Worm (Caenorhabditis elegans): ENCODE results near the gene gnrr-4.
A peak's percentile ranks its signal among the peaks of the same experiment; 100 is the strongest.

Gene gnrr-4

DNA sequence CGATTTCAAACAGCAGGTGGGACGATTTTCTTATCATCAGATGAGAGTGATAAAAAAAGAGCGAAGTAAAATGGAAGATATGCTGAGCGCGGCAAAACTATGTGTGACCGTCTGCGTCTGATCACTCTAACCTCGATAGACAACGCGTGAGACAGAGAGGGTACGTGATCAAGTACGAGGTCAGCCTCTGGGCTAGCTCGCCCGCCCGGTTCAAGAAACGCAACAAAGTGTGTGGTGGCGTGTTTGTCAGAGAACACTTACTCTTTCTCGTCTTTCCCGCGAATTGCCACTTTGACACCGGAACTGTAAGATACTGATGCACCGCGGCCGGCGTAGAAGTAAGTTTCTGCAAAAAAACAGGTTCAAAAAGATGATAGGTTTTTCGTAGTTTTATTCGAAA lies 46.9 kb downstream of the gnrr-4 start (continued):
- TF ChIP-seq dox-1 (GFP tag; IDR thresholded peaks at IDR 0.05) (peak; percentile 72), gei-17 (GFP tag; optimal IDR thresholded peaks at IDR 0.05) (no peak), snpc-1.1 (tag; optimal IDR thresholded peaks at IDR 0.05; ENCODE audit: insufficient read depth) (no peak), let-607 (tag; optimal IDR thresholded peaks at IDR 0.05) (peak in 1 of 2 experiments; percentile 26), ztf-28 (GFP tag; IDR thresholded peaks at IDR 0.05) (no peak), sptf-2 (GFP tag; optimal IDR thresholded peaks at IDR 0.05) (no peak), die-1 (tag; optimal IDR thresholded peaks at IDR 0.05) (no peak), athp-1 (tag; optimal IDR thresholded peaks at IDR 0.05) (no peak), ZK185.1 (tag; optimal IDR thresholded peaks at IDR 0.05; ENCODE audit: poor library complexity, severe bottlenecking) (peak; percentile 19), C06A6.2 (GFP tag; conservative IDR thresholded peaks at IDR 0.05) (0 out of 2 replicates have a peak, but pooled peaks have one; percentile 38), B0261.1 (tag; optimal IDR thresholded peaks at IDR 0.05) (no peak), nhr-179 (tag; optimal IDR thresholded peaks at IDR 0.05) (no peak), hrde-1 (tag; optimal IDR thresholded peaks at IDR 0.05; ENCODE audit: borderline replicate concordance) (no peak), Y67H2A.10 (GFP tag; conservative IDR thresholded peaks at IDR 0.05) (no peak), hlh-26 (GFP tag; conservative IDR thresholded peaks at IDR 0.05) (no peak), nhr-90 (tag; optimal IDR thresholded peaks at IDR 0.05) (peak; percentile 21), F22D6.2 (tag; optimal IDR thresholded peaks at IDR 0.05) (no peak), lin-54 (GFP tag; optimal IDR thresholded peaks at IDR 0.05) (peak; percentile 6), chd-7 (tag; optimal IDR thresholded peaks at IDR 0.05) (peak; percentile 18), mcd-1 (GFP tag; IDR thresholded peaks at IDR 0.05) (0 out of 2 replicates have a peak, but pooled peaks have one; percentile 32), F10E7.11 (tag; optimal IDR thresholded peaks at IDR 0.05) (no peak), ztf-22 (GFP tag; optimal IDR thresholded peaks at IDR 0.05) (peak; percentile 43), snpc-4 (GFP tag; optimal IDR thresholded peaks at IDR 0.05) (no peak), snpc-4 (tag; optimal IDR thresholded peaks at IDR 0.05) (no peak), Y79H2A.3 (GFP tag; conservative IDR thresholded peaks at IDR 0.05) (no peak), ztf-26 (tag; optimal IDR thresholded peaks at IDR 0.05) (no peak), B0336.3 (GFP tag; IDR thresholded peaks at IDR 0.05) (peak; percentile 63; the same call in 1 of the 2 replicates), atf-7 (tag; optimal IDR thresholded peaks at IDR 0.05) (peak; percentile 43), lsl-1 (GFP tag; optimal IDR thresholded peaks at IDR 0.05) (no peak), nhr-120 (GFP tag; IDR thresholded peaks at IDR 0.05) (no peak), unc-62 (GFP tag; optimal IDR thresholded peaks at IDR 0.05) (no peak), tlf-1 (GFP tag; optimal IDR thresholded peaks at IDR 0.05) (no peak), ceh-100 (GFP tag; IDR thresholded peaks at IDR 0.05) (no peak)

DNA sequence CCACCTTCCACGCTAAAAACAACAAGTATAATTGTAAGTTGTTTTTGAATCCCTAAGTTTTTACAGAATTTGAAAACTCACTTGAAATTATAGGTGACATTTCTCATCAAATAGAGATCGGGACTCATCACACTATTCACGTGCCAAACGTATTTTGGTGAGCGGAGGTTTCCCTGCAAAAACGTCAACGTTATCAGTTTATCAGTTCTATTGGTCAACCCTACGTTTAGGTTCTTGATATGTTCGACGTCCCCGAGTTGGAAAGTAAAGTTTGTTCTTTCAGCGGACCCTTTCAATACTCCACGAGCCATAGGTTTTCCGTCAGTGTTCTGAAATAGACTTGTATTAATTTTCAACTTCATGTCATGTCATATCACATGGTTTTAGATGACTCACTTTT lies 47.7 kb downstream of the gnrr-4 start:
- TF ChIP-seq nhr-179 (tag; optimal IDR thresholded peaks at IDR 0.05) (no peak), nfya-1 (tag; optimal IDR thresholded peaks at IDR 0.05; ENCODE audit: borderline replicate concordance, insufficient read depth) (no peak), ceh-100 (GFP tag; IDR thresholded peaks at IDR 0.05) (no peak), ceh-40 (GFP tag; IDR thresholded peaks at IDR 0.05) (no peak), mes-4 (tag; optimal IDR thresholded peaks at IDR 0.05) (no peak), unc-62 (GFP tag; optimal IDR thresholded peaks at IDR 0.05) (peak; percentile 54), nhr-80 (tag; optimal IDR thresholded peaks at IDR 0.05) (peak; percentile 24), F37B4.10 (GFP tag; IDR thresholded peaks at IDR 0.05) (no peak), ccch-3 (GFP tag; optimal IDR thresholded peaks at IDR 0.05) (no peak), akir-1 (GFP tag; optimal IDR thresholded peaks at IDR 0.05) (no peak), efl-1 (GFP tag; optimal IDR thresholded peaks at IDR 0.05) (no peak)

All from whole organism, young adult.